Fruit fly (Drosophila melanogaster): ENCODE data around the gene Chpf.

dm6 chrX:13149083-13149482 lies 36.8 kb upstream of the Chpf start:
- no peak for TF ChIP-seq CTCF (optimal IDR thresholded peaks at IDR 0.05)
- TF ChIP-seq CG8478 (optimal IDR thresholded peaks at IDR 0.05), result no peak
